Fruit fly (Drosophila melanogaster): Measurements from ENCODE around the gene Toll-9.

The Toll-9 gene

DNA sequence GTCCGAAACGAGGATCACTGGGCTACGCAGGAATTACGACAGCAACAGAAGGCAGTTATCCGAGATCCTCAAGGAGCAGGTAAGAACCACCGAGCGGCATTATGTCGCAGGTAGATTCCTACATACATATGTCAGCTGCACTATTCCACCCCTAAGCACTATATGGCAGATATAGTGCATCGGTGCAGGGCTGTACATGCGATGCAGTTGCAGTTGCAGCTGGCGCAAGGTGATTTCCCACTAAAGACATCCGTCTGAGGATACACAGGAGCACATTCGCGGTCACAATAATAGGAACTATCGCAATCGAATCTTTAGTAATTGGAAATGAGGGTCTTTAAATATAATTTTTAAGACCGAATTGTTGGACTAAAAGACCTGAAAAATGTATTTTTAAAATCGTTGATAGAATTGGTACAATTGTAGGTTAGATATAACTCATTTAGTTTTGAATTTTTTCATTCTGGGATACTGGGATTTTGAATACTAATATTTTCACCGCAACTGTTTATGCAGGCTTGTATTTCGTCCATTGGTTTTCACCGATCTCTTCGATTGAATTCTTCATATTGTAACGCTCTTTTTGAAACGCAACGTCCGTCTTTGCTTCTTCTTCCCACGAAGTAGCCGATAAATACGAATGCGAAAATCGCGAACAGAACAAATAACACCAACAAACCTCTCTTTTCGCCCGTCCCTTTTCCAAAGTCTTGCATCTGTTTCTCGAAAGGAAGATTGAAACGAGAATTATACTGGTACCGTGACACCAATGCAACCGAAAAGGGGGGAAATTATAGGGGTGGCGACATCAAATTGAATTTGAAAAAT, 36.4 kb upstream of the Toll-9 start (continued):
- TF ChIP-seq CG6254 (GFP tag; optimal IDR thresholded peaks at IDR 0.05) = peak; percentile 37
- TF ChIP-seq mam (GFP tag; optimal IDR thresholded peaks at IDR 0.05) = no peak
- no peak for TF ChIP-seq tgo (GFP tag; IDR thresholded peaks at IDR 0.05)
- peak; percentile 9 for TF ChIP-seq D19A (tag; optimal IDR thresholded peaks at IDR 0.05)
- TF ChIP-seq gfzf (GFP tag; optimal IDR thresholded peaks at IDR 0.05) = no peak
- no peak for TF ChIP-seq CG10654 (GFP tag; optimal IDR thresholded peaks at IDR 0.05)
- no peak for TF ChIP-seq CG13123 (GFP tag; optimal IDR thresholded peaks at IDR 0.05)
- TF ChIP-seq Med (GFP tag) = peak; percentile 54
- TF ChIP-seq nerfin-1 (tag; optimal IDR thresholded peaks at IDR 0.05) = no peak
- TF ChIP-seq CG13775 (GFP tag; optimal IDR thresholded peaks at IDR 0.05) = peak; percentile 45
- TF ChIP-seq croc (GFP tag; conservative IDR thresholded peaks at IDR 0.05) = no peak
- no peak for TF ChIP-seq CG9797 (GFP tag; optimal IDR thresholded peaks at IDR 0.05)
- no peak for TF ChIP-seq CG4854 (GFP tag; optimal IDR thresholded peaks at IDR 0.05)
- peak; percentile 13 for TF ChIP-seq az2 (GFP tag; optimal IDR thresholded peaks at IDR 0.05)
- no peak for TF ChIP-seq CG10366 (GFP tag; IDR thresholded peaks at IDR 0.05)
- no peak for TF ChIP-seq CG1529 (GFP tag; optimal IDR thresholded peaks at IDR 0.05)
- no peak for TF ChIP-seq slou (GFP tag; optimal IDR thresholded peaks at IDR 0.05)
- peak; percentile 12 for TF ChIP-seq Lhr (GFP tag; optimal IDR thresholded peaks at IDR 0.05)
- TF ChIP-seq pho (GFP tag; optimal IDR thresholded peaks at IDR 0.05) = no peak
- no peak for TF ChIP-seq ATbp (GFP tag; optimal IDR thresholded peaks at IDR 0.05)
- TF ChIP-seq CG17612 (GFP tag; IDR thresholded peaks at IDR 0.05) = no peak
- TF ChIP-seq CG15269 (tag; optimal IDR thresholded peaks at IDR 0.05) = no peak
- peak; percentile 60 for TF ChIP-seq CG12391 (tag; optimal IDR thresholded peaks at IDR 0.05)
- TF ChIP-seq ase (GFP tag; IDR thresholded peaks at IDR 0.05) = no peak
- TF ChIP-seq sens (GFP tag) = peak; percentile 89
- TF ChIP-seq CG9437 (GFP tag; optimal IDR thresholded peaks at IDR 0.05) = no peak
- no peak for TF ChIP-seq gce (GFP tag; IDR thresholded peaks at IDR 0.05)
- TF ChIP-seq CG14667 (GFP tag; IDR thresholded peaks at IDR 0.05) = no peak
- no peak for TF ChIP-seq ham (GFP tag; IDR thresholded peaks at IDR 0.05)
- no peak for TF ChIP-seq HHEX (GFP tag; optimal IDR thresholded peaks at IDR 0.05)
- peak; percentile 30 for TF ChIP-seq CoRest (tag; optimal IDR thresholded peaks at IDR 0.05)
- TF ChIP-seq trh (GFP tag; optimal IDR thresholded peaks at IDR 0.05) = no peak
- no peak for TF ChIP-seq sima (GFP tag; optimal IDR thresholded peaks at IDR 0.05)
- TF ChIP-seq CG2202 (tag; optimal IDR thresholded peaks at IDR 0.05) = no peak
- TF ChIP-seq ems (GFP tag; optimal IDR thresholded peaks at IDR 0.05) = no peak
- no peak for TF ChIP-seq Ptx1 (GFP tag; IDR thresholded peaks at IDR 0.05)
- no peak for TF ChIP-seq zfh2 (GFP tag; optimal IDR thresholded peaks at IDR 0.05)
- peak; percentile 32 for TF ChIP-seq Oli (tag; optimal IDR thresholded peaks at IDR 0.05)
- TF ChIP-seq Chrac-16 (GFP tag; optimal IDR thresholded peaks at IDR 0.05) = peak; percentile 5
- TF ChIP-seq chinmo (GFP tag; IDR thresholded peaks at IDR 0.05; ENCODE audit: partially characterized antibody) = no peak
- TF ChIP-seq Usf (GFP tag; optimal IDR thresholded peaks at IDR 0.05) = peak; percentile 44
- no peak for TF ChIP-seq sug (tag; optimal IDR thresholded peaks at IDR 0.05)
- TF ChIP-seq Meics (GFP tag; optimal IDR thresholded peaks at IDR 0.05) = no peak
- TF ChIP-seq sc (optimal IDR thresholded peaks at IDR 0.05) = no peak
- TF ChIP-seq sc (GFP tag; optimal IDR thresholded peaks at IDR 0.05) = peak; percentile 50
- TF ChIP-seq CG2199 (GFP tag; IDR thresholded peaks at IDR 0.05) = peak; percentile 79; the same call in 1 of the 3 replicates
- no peak for TF ChIP-seq CG13624 (GFP tag; optimal IDR thresholded peaks at IDR 0.05)
- no peak for TF ChIP-seq CG34376 (GFP tag; optimal IDR thresholded peaks at IDR 0.05)
- no peak for TF ChIP-seq exex (tag; optimal IDR thresholded peaks at IDR 0.05)
- no peak for TF ChIP-seq CG6854 (GFP tag; optimal IDR thresholded peaks at IDR 0.05)
- no peak for TF ChIP-seq h (optimal IDR thresholded peaks at IDR 0.05)

Measured in whole organism, embryonic.